Worm (Caenorhabditis elegans): ENCODE results near the gene twk-49.

DNA sequence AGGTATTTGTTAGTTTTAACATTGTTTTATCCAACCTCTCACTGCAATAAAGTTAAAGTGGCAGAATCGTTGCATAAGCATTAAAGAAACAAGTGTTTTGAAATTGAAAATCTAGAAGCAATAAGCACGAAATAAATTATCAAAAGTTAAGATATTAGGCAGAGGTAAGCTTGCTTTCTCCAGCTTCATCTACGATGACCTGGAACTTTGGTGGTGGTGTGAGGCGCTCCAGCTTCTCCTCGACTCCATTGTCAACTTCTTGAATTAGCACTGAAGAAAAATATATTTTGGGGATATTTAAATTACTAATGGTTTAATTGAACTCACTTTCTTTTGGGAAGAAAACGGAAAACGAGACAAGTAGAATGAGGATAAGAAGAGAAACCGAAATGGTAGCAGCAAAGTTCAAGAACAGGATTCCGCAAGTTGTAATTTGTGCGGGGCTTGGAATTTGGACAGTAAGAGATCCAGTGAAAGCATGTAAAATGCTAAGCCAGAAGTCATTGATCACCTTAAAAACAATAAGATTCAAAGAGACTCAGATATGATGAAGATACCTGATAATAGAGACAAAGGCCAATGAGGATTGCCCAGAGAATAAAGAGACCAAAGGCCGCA lies 5.1 kb downstream of the twk-49 start:
- TF ChIP-seq elt-3 (tag; optimal IDR thresholded peaks at IDR 0.05) = no peak
- no peak for TF ChIP-seq unc-39 (tag; optimal IDR thresholded peaks at IDR 0.05)
- no peak for TF ChIP-seq ZK546.5 (tag; optimal IDR thresholded peaks at IDR 0.05)
- TF ChIP-seq zag-1 (tag; optimal IDR thresholded peaks at IDR 0.05) = no peak
- no peak for TF ChIP-seq nhr-21 (tag; optimal IDR thresholded peaks at IDR 0.05)
- no peak for TF ChIP-seq skn-1 (tag; optimal IDR thresholded peaks at IDR 0.05)
- no peak for TF ChIP-seq elt-1 (tag; optimal IDR thresholded peaks at IDR 0.05)
- no peak for TF ChIP-seq nhr-77 (tag; optimal IDR thresholded peaks at IDR 0.05)
- no peak for TF ChIP-seq aly-2 (tag; optimal IDR thresholded peaks at IDR 0.05)
- no peak for TF ChIP-seq nhr-12 (tag; optimal IDR thresholded peaks at IDR 0.05)
- no peak for TF ChIP-seq lin-39 (tag; optimal IDR thresholded peaks at IDR 0.05)
- TF ChIP-seq unc-62 (GFP tag; optimal IDR thresholded peaks at IDR 0.05) = no peak
- no peak for TF ChIP-seq ama-1 (optimal IDR thresholded peaks at IDR 0.05)
- TF ChIP-seq nhr-10 (tag; optimal IDR thresholded peaks at IDR 0.05) = no peak
